Fruit fly (Drosophila melanogaster) whole organism, embryonic: ENCODE results near the gene CG14965.
A peak's percentile ranks its signal among the peaks of the same experiment; 100 is the strongest.

Experiments used
- CG10267 ChIP-seq: fragments of 200-800 bp; sonication (Bioruptor generic); optimal IDR thresholded peaks from 2 replicates; lab custom pipeline; 2018; ENCODE audit warnings: missing biosample characterization, mild to moderate bottlenecking, missing genetic modification characterization, moderate library complexity
- CG10959 ChIP-seq: fragments of 200-800 bp; sonication (Bioruptor generic); IDR thresholded peaks from 2 replicates; pipeline ENCODE4 v1.3.6; 2022; ENCODE audit warnings: missing biosample characterization, missing genetic modification characterization
- CG10979 ChIP-seq: fragments of 200-800 bp; sonication (Bioruptor generic); optimal IDR thresholded peaks from 2 replicates; lab custom pipeline; 2018; ENCODE audit warnings: missing biosample characterization, mild to moderate bottlenecking, missing genetic modification characterization, moderate library complexity
- CG12104 ChIP-seq: fragments of 200-800 bp; sonication (Bioruptor generic); optimal IDR thresholded peaks from 3 replicates; lab custom pipeline; 2016; ENCODE audit warnings: missing biosample characterization, missing genetic modification characterization
- CG12236 ChIP-seq: fragments of 200-800 bp; sonication (Bioruptor generic); optimal IDR thresholded peaks from 2 replicates; lab custom pipeline; 2016; ENCODE audit warnings: missing biosample characterization, missing genetic modification characterization
- CG12299 ChIP-seq: fragments of 200-800 bp; sonication (Bioruptor generic); optimal IDR thresholded peaks from 2 replicates; lab custom pipeline; 2018; ENCODE audit warnings: missing biosample characterization, mild to moderate bottlenecking, missing genetic modification characterization
- CG12659 ChIP-seq: fragments of 200-800 bp; sonication (Bioruptor generic); optimal IDR thresholded peaks from 3 replicates; lab custom pipeline; 2017; ENCODE audit warnings: mild to moderate bottlenecking, missing biosample characterization, missing genetic modification reagents, missing genetic modification characterization
- CG13775 ChIP-seq: fragments of 200-800 bp; sonication (Bioruptor generic); optimal IDR thresholded peaks from 3 replicates; lab custom pipeline; 2017; ENCODE audit warnings: missing biosample characterization, mild to moderate bottlenecking, missing genetic modification characterization
- CG14050 ChIP-seq: fragments of 200-800 bp; sonication (Bioruptor generic); IDR thresholded peaks from 3 replicates; pipeline ENCODE4 v1.3.6; 2022; ENCODE audit warnings: missing biosample characterization, missing genetic modification characterization
- CG2712 ChIP-seq: fragments of 200-800 bp; optimal IDR thresholded peaks from 3 replicates; lab custom pipeline; 2019; ENCODE audit warnings: missing biosample characterization, mild to moderate bottlenecking, missing genetic modification characterization, moderate library complexity
- CG30020 ChIP-seq: fragments of 200-800 bp; optimal IDR thresholded peaks from 2 replicates; lab custom pipeline; 2019; ENCODE audit warnings: missing biosample characterization, mild to moderate bottlenecking, missing genetic modification characterization, moderate library complexity
- CG3995 ChIP-seq: fragments of 200-800 bp; sonication (Bioruptor generic); optimal IDR thresholded peaks from 3 replicates; lab custom pipeline; 2016; ENCODE audit warnings: missing biosample characterization, missing genetic modification characterization
- CG4820 ChIP-seq: fragments of 200-800 bp; sonication (Bioruptor generic); optimal IDR thresholded peaks from 3 replicates; lab custom pipeline; 2016; ENCODE audit warnings: missing biosample characterization, missing genetic modification characterization
- CG6272 ChIP-seq: fragments of 200-800 bp; sonication (Bioruptor generic); IDR thresholded peaks from 2 replicates; pipeline ENCODE4 v1.3.6; 2022; ENCODE audit warnings: missing biosample characterization, missing genetic modification characterization
- CG7556 ChIP-seq: fragments of 200-800 bp; sonication (Bioruptor generic); optimal IDR thresholded peaks from 2 replicates; lab custom pipeline; 2017; ENCODE audit warnings: missing biosample characterization, mild to moderate bottlenecking, missing genetic modification characterization
- CG7786 ChIP-seq: fragments of 200-800 bp; sonication (Bioruptor generic); optimal IDR thresholded peaks from 2 replicates; lab custom pipeline; 2016; ENCODE audit warnings: missing biosample characterization, missing genetic modification characterization
- CG7928 ChIP-seq: fragments of 200-800 bp; sonication (Bioruptor generic); optimal IDR thresholded peaks from 2 replicates; lab custom pipeline; 2017; ENCODE audit warnings: missing biosample characterization, mild to moderate bottlenecking, missing genetic modification characterization
- CG8281 ChIP-seq: fragments of 200-800 bp; sonication (Bioruptor generic); optimal IDR thresholded peaks from 2 replicates; lab custom pipeline; 2018; ENCODE audit warnings: missing biosample characterization, mild to moderate bottlenecking, missing genetic modification characterization, moderate library complexity
- CG8290 ChIP-seq, 3 experiments: fragments of 200-800 bp; sonication (Bioruptor generic); optimal IDR thresholded peaks; 2 replicates each; lab custom pipeline; 2016 to 2019; ENCODE audit warnings: missing biosample characterization in 3 of 3, missing genetic modification characterization in 3 of 3, mild to moderate bottlenecking in 2 of 3, moderate library complexity in 1 of 3
- CG8359 ChIP-seq: fragments of 200-800 bp; sonication (Bioruptor generic); optimal IDR thresholded peaks from 2 replicates; lab custom pipeline; 2017; ENCODE audit warnings: missing biosample characterization, mild to moderate bottlenecking, missing genetic modification characterization, borderline replicate concordance
- CrebB ChIP-seq: fragments of 200-800 bp; sonication (Bioruptor generic); optimal IDR thresholded peaks from 3 replicates; lab custom pipeline; 2018; ENCODE audit warnings: missing biosample characterization, mild to moderate bottlenecking, missing genetic modification characterization
- D ChIP-seq, 2 experiments: fragments of 200-800 bp in 1 of 2; fragments of >200 bp in 1 of 2; sonication (Bioruptor generic) in 1 of 2; optimal IDR thresholded peaks; 2 replicates in 1 of 2; 3 replicates in 1 of 2; lab custom pipeline; 2017; ENCODE audit warnings: mild to moderate bottlenecking in 1 of 2, missing biosample characterization in 1 of 2, missing genetic modification characterization in 1 of 2, missing genetic modification reagents in 1 of 2
- Dek ChIP-seq: fragments of 200-800 bp; sonication (Bioruptor generic); optimal IDR thresholded peaks from 3 replicates; lab custom pipeline; 2019; ENCODE audit warnings: missing biosample characterization, mild to moderate bottlenecking, missing genetic modification characterization, moderate library complexity
- Drgx ChIP-seq: fragments of 200-800 bp; sonication (Bioruptor generic); IDR thresholded peaks from 2 replicates; pipeline ENCODE4 v1.3.6; 2022; ENCODE audit warnings: missing biosample characterization, missing genetic modification characterization
- E2f1 ChIP-seq: fragments of 200-800 bp; sonication (Bioruptor generic); IDR thresholded peaks from 2 replicates; pipeline ENCODE4 v1.3.6; 2022; ENCODE audit warnings: missing biosample characterization, missing genetic modification characterization
- HLH3B ChIP-seq: fragments of 200-800 bp; sonication (Bioruptor generic); IDR thresholded peaks from 2 replicates; pipeline ENCODE4 v1.3.6; 2022; ENCODE audit warnings: missing biosample characterization, missing genetic modification characterization
- NK7.1 ChIP-seq: fragments of 200-800 bp; sonication (Bioruptor generic); optimal IDR thresholded peaks from 3 replicates; lab custom pipeline; 2016; ENCODE audit warnings: missing biosample characterization, missing genetic modification characterization
- Nf-YA ChIP-seq: fragments of 200-800 bp; sonication (Bioruptor generic); IDR thresholded peaks from 2 replicates; pipeline ENCODE4 v1.3.6; 2022; ENCODE audit warnings: missing biosample characterization, missing genetic modification characterization
- Opbp ChIP-seq: fragments of 200-800 bp; sonication (Bioruptor generic); IDR thresholded peaks from 3 replicates; pipeline ENCODE4 v1.3.6; 2022; ENCODE audit warnings: missing biosample characterization, missing genetic modification characterization; ENCODE audit not compliant: partially characterized antibody
- Ptx1 ChIP-seq: fragments of 200-800 bp; sonication (Bioruptor generic); IDR thresholded peaks from 2 replicates; pipeline ENCODE4 v1.3.6; 2022; ENCODE audit warnings: missing biosample characterization, missing genetic modification characterization
- Rx ChIP-seq: fragments of 200-800 bp; sonication (Bioruptor generic); IDR thresholded peaks from 2 replicates; pipeline ENCODE4 v1.3.6; 2022; ENCODE audit warnings: missing biosample characterization, missing genetic modification characterization
- TFAM ChIP-seq: fragments of 200-800 bp; sonication (Bioruptor generic); optimal IDR thresholded peaks from 2 replicates; lab custom pipeline; 2017; ENCODE audit warnings: missing biosample characterization, missing genetic modification characterization, inconsistent platforms
- YL-1 ChIP-seq: fragments of 200-800 bp; sonication (Bioruptor generic); optimal IDR thresholded peaks from 3 replicates; lab custom pipeline; 2017; ENCODE audit warnings: missing biosample characterization, mild to moderate bottlenecking, missing genetic modification characterization
- ase ChIP-seq: fragments of 200-800 bp; sonication (Bioruptor generic); IDR thresholded peaks from 3 replicates; pipeline ENCODE4 v1.3.6; 2022; ENCODE audit warnings: missing biosample characterization, missing genetic modification characterization
- ash1 ChIP-seq: fragments of 200-800 bp; sonication (Bioruptor generic); optimal IDR thresholded peaks from 2 replicates; lab custom pipeline; 2018; ENCODE audit warnings: missing biosample characterization, mild to moderate bottlenecking, missing genetic modification characterization
- ato ChIP-seq: fragments of 200-800 bp; sonication (Bioruptor generic); IDR thresholded peaks from 2 replicates; pipeline ENCODE4 v1.3.6; 2022; ENCODE audit warnings: missing biosample characterization, missing genetic modification characterization; ENCODE audit not compliant: partially characterized antibody
- btn ChIP-seq: fragments of 200-800 bp; sonication (Bioruptor generic); optimal IDR thresholded peaks from 2 replicates; lab custom pipeline; 2016; ENCODE audit warnings: missing biosample characterization, missing genetic modification characterization
- chinmo ChIP-seq: fragments of 200-800 bp; sonication (Bioruptor generic); IDR thresholded peaks from 4 replicates; pipeline ENCODE4 v1.3.6; 2022; ENCODE audit warnings: missing biosample characterization, missing genetic modification characterization; ENCODE audit not compliant: partially characterized antibody
- crol ChIP-seq: fragments of 200-800 bp; sonication (Bioruptor generic); IDR thresholded peaks from 2 replicates; pipeline ENCODE4 v1.3.6; 2022; ENCODE audit warnings: missing biosample characterization, missing genetic modification characterization
- cwo ChIP-seq: fragments of 200-800 bp; sonication (Bioruptor generic); optimal IDR thresholded peaks from 3 replicates; lab custom pipeline; 2017; ENCODE audit warnings: missing biosample characterization, missing genetic modification characterization, mild to moderate bottlenecking, moderate library complexity, missing genetic modification reagents
- gem ChIP-seq: fragments of 200-800 bp; sonication (Bioruptor generic); optimal IDR thresholded peaks from 2 replicates; lab custom pipeline; 2019; ENCODE audit warnings: missing biosample characterization, mild to moderate bottlenecking, missing genetic modification characterization, moderate library complexity
- gfzf ChIP-seq: fragments of 200-800 bp; sonication (Bioruptor generic); optimal IDR thresholded peaks from 2 replicates; lab custom pipeline; 2016; ENCODE audit warnings: missing biosample characterization, mild to moderate bottlenecking, missing genetic modification characterization, moderate library complexity
- gro ChIP-seq: fragments of 200-800 bp; sonication (Bioruptor generic); optimal IDR thresholded peaks from 2 replicates; lab custom pipeline; 2016; ENCODE audit warnings: missing biosample characterization, missing genetic modification characterization
- gsb ChIP-seq: fragments of 200-800 bp; sonication (Bioruptor generic); IDR thresholded peaks from 2 replicates; pipeline ENCODE4 v1.3.6; 2022; ENCODE audit warnings: missing biosample characterization, missing genetic modification characterization
- mld ChIP-seq: fragments of 200-800 bp; sonication (Bioruptor generic); IDR thresholded peaks from 3 replicates; pipeline ENCODE4 v1.3.6; 2022; ENCODE audit warnings: missing biosample characterization, missing genetic modification characterization; ENCODE audit not compliant: partially characterized antibody
- sqz ChIP-seq: fragments of 200-800 bp; sonication (Bioruptor generic); optimal IDR thresholded peaks from 3 replicates; lab custom pipeline; 2018; ENCODE audit warnings: missing biosample characterization, mild to moderate bottlenecking, missing genetic modification characterization
- unc-4 ChIP-seq: fragments of 200-800 bp; sonication (Bioruptor generic); IDR thresholded peaks from 2 replicates; pipeline ENCODE4 v1.3.6; 2022; ENCODE audit warnings: missing biosample characterization, missing genetic modification characterization; ENCODE audit not compliant: partially characterized antibody
- vnd ChIP-seq: fragments of 200-800 bp; sonication (Bioruptor generic); IDR thresholded peaks from 3 replicates; pipeline ENCODE4 v1.3.6; 2022; ENCODE audit warnings: missing biosample characterization, missing genetic modification characterization; ENCODE audit not compliant: partially characterized antibody
- z ChIP-seq: fragments of 200-800 bp; sonication (Bioruptor generic); IDR thresholded peaks from 3 replicates; pipeline ENCODE4 v1.3.6; 2022; ENCODE audit warnings: missing biosample characterization, missing genetic modification characterization

Gene CG14965

DNA sequence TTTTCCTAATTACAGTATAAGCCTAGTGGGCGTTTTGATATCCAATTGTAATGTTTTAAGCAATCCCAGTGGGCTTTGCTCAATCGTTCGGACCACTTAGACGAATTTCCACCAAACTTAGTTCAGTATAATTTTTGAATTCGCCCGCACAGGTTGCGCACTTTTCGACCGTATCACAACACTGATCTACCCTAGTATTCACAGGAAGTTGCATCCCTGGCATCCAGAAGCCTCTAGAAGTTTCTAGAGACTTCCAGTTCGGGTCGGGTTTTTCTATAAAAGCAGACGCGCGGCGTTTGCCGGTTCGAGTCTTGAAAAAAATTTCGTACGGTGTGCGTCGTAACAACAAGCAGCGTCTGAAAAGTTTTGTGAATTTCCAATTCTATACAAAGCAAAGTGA lies 621 bp upstream of the CG14965 start, which contains the start of gene Hsp83 (continued):
- peak; percentile 88 for TF ChIP-seq CG12236 (GFP tag; lab: Kevin White, UChicago)
- TF ChIP-seq chinmo (GFP tag; lab: Robert Waterston, UW) = peak; percentile 84; the same call in 3 of the 4 replicates
- peak; percentile 99 for TF ChIP-seq CG7928 (GFP tag; lab: Kevin White, UChicago)
- peak; percentile 91 for TF ChIP-seq CG8290 (GFP tag; optimal IDR thresholded peaks at IDR 0.05; lab: Kevin White, UChicago)
- peak; percentile 97 for TF ChIP-seq CG8290 (tag; optimal IDR thresholded peaks at IDR 0.05; lab: Kevin White, UChicago)
- TF ChIP-seq crol (GFP tag; lab: Robert Waterston, UW) = peak; percentile 54; the same call in 1 of the 2 replicates
- peak; percentile 86 for TF ChIP-seq Dek (tag; lab: Kevin White, UChicago)
- peak; percentile 95 for TF ChIP-seq NK7.1 (GFP tag; lab: Kevin White, UChicago)
- TF ChIP-seq Opbp (GFP tag; lab: Robert Waterston, UW) = peak; percentile 57; the same call in 2 of the 3 replicates
- peak; percentile 87 for TF ChIP-seq Drgx (GFP tag; lab: Robert Waterston, UW)
- no peak for TF ChIP-seq vnd (GFP tag; lab: Robert Waterston, UW)
- peak; percentile 98 for TF ChIP-seq sqz (GFP tag; lab: Kevin White, UChicago)
- peak; percentile 83 for TF ChIP-seq ase (GFP tag; lab: Robert Waterston, UW)
- TF ChIP-seq YL-1 (GFP tag; lab: Kevin White, UChicago) = peak; percentile 100
- peak; percentile 92 for TF ChIP-seq CG14050 (GFP tag; lab: Robert Waterston, UW)
- TF ChIP-seq gro (GFP tag; lab: Kevin White, UChicago) = peak; percentile 97
- peak; percentile 81 for TF ChIP-seq CG3995 (GFP tag; lab: Kevin White, UChicago)
- TF ChIP-seq CG12104 (GFP tag; lab: Kevin White, UChicago) = peak; percentile 96
- TF ChIP-seq CG12659 = peak; percentile 98
- peak; percentile 83 for TF ChIP-seq gsb
- TF ChIP-seq z (GFP tag; lab: Robert Waterston, UW) = peak; percentile 73
- TF ChIP-seq D (optimal IDR thresholded peaks at IDR 0.05; lab: Kevin White, UChicago) = no peak
- TF ChIP-seq D (GFP tag; optimal IDR thresholded peaks at IDR 0.05; lab: Kevin White, UChicago) = peak; percentile 95
- peak; percentile 95 for TF ChIP-seq CG13775 (GFP tag; lab: Kevin White, UChicago)
- peak; percentile 91 for TF ChIP-seq Rx (GFP tag; lab: Robert Waterston, UW)
- peak; percentile 73 for TF ChIP-seq Ptx1 (GFP tag; lab: Robert Waterston, UW)
- TF ChIP-seq gem (tag; lab: Kevin White, UChicago) = peak; percentile 77
- TF ChIP-seq CG12299 (tag; lab: Kevin White, UChicago) = peak; percentile 98
- peak; percentile 92 for TF ChIP-seq Nf-YA
- TF ChIP-seq mld (GFP tag; lab: Robert Waterston, UW) = no peak
- peak; percentile 94 for TF ChIP-seq btn (GFP tag; lab: Kevin White, UChicago)
- peak; percentile 74 for TF ChIP-seq CG8281
- TF ChIP-seq gfzf (GFP tag; lab: Kevin White, UChicago) = peak; percentile 23
- peak; percentile 93 for TF ChIP-seq CG8359
- TF ChIP-seq CG30020 (tag; lab: Kevin White, UChicago) = peak; percentile 48
- peak; percentile 99 for TF ChIP-seq CG10267 (tag; lab: Kevin White, UChicago)
- peak; percentile 81 for TF ChIP-seq CG10959 (GFP tag; lab: Robert Waterston, UW)
- peak; percentile 99 for TF ChIP-seq ash1 (GFP tag; lab: Kevin White, UChicago)
- no peak for TF ChIP-seq ato
- TF ChIP-seq cwo (GFP tag; lab: Kevin White, UChicago) = peak; percentile 93
- TF ChIP-seq CrebB (tag; lab: Kevin White, UChicago) = peak; percentile 99
- TF ChIP-seq CG2712 (tag; lab: Kevin White, UChicago) = peak; percentile 87
- peak; percentile 89 for TF ChIP-seq CG7786 (GFP tag; lab: Kevin White, UChicago)
- TF ChIP-seq TFAM = peak; percentile 89
- peak; percentile 89 for TF ChIP-seq CG10979 (tag; lab: Kevin White, UChicago)
- TF ChIP-seq CG7556 (GFP tag; lab: Kevin White, UChicago) = peak; percentile 88
- TF ChIP-seq HLH3B (GFP tag; lab: Robert Waterston, UW) = peak; percentile 90
- peak; percentile 56 for TF ChIP-seq CG6272 (GFP tag; lab: Robert Waterston, UW)
- peak; percentile 0; the same call in 1 of the 2 replicates for TF ChIP-seq unc-4 (GFP tag; lab: Robert Waterston, UW)
- TF ChIP-seq CG4820 (GFP tag; lab: Kevin White, UChicago) = peak; percentile 76
- TF ChIP-seq E2f1 = peak; percentile 87
